Fruit fly (Drosophila melanogaster) whole organism, prepupa: ENCODE results near the gene CG12206.

ENCODE experiments used
- CG3919 ChIP-seq: fragments of 200-800 bp; sonication (Bioruptor generic); optimal IDR thresholded peaks from 3 replicates; lab custom pipeline; 2016; ENCODE audit warnings: missing biosample characterization, missing genetic modification characterization
- CG6163 ChIP-seq: fragments of 200-800 bp; sonication (Bioruptor generic); IDR thresholded peaks from 3 replicates; pipeline ENCODE4 v1.3.6; 2022; ENCODE audit warnings: missing biosample characterization, missing genetic modification characterization
- CG6808 ChIP-seq: fragments of 200-800 bp; sonication (Bioruptor generic); optimal IDR thresholded peaks from 3 replicates; lab custom pipeline; 2017; ENCODE audit warnings: missing biosample characterization, missing genetic modification characterization, mild to moderate bottlenecking, moderate library complexity, missing genetic modification reagents
- CG8632 ChIP-seq: fragments of 200-800 bp; sonication (Bioruptor generic); optimal IDR thresholded peaks from 3 replicates; lab custom pipeline; 2016; ENCODE audit warnings: missing biosample characterization, missing genetic modification characterization
- Eip78C ChIP-seq: fragments of 200-800 bp; sonication (Bioruptor generic); peaks from one replicate; lab custom pipeline; 2016; ENCODE audit warnings: missing biosample characterization, missing genetic modification characterization
- Lpt ChIP-seq: fragments of 200-800 bp; sonication (Bioruptor generic); optimal IDR thresholded peaks from 3 replicates; lab custom pipeline; 2016; ENCODE audit warnings: missing biosample characterization, missing genetic modification characterization
- Met ChIP-seq: fragments of 200-800 bp; sonication (Bioruptor generic); optimal IDR thresholded peaks from 3 replicates; lab custom pipeline; 2016; ENCODE audit warnings: missing biosample characterization, missing genetic modification characterization
- Sox15 ChIP-seq: fragments of 200-800 bp; sonication (Bioruptor generic); optimal IDR thresholded peaks from 3 replicates; lab custom pipeline; 2016; ENCODE audit warnings: missing biosample characterization, missing genetic modification characterization
- esn ChIP-seq: fragments of 200-800 bp; sonication (Bioruptor generic); optimal IDR thresholded peaks from 2 replicates; lab custom pipeline; 2016; ENCODE audit warnings: missing biosample characterization, mild to moderate bottlenecking, missing genetic modification characterization, moderate library complexity
- salr ChIP-seq, 2 experiments: fragments of 200-800 bp; sonication (Bioruptor generic); optimal IDR thresholded peaks; 3 replicates each; lab custom pipeline; 2016 to 2018; ENCODE audit warnings: missing biosample characterization in 2 of 2, missing genetic modification characterization in 2 of 2, mild to moderate bottlenecking in 1 of 2
- ss ChIP-seq, 2 experiments: fragments of 200-800 bp; sonication (Bioruptor generic); optimal IDR thresholded peaks; 2 replicates in 1 of 2; 3 replicates in 1 of 2; lab custom pipeline; 2017 to 2018; ENCODE audit warnings: mild to moderate bottlenecking in 2 of 2, missing biosample characterization in 2 of 2, missing genetic modification characterization in 2 of 2, moderate library complexity in 1 of 2
- svp ChIP-seq: fragments of 200-800 bp; sonication (Bioruptor generic); peaks from one replicate; lab custom pipeline; 2016; ENCODE audit warnings: missing biosample characterization, missing genetic modification characterization

DNA sequence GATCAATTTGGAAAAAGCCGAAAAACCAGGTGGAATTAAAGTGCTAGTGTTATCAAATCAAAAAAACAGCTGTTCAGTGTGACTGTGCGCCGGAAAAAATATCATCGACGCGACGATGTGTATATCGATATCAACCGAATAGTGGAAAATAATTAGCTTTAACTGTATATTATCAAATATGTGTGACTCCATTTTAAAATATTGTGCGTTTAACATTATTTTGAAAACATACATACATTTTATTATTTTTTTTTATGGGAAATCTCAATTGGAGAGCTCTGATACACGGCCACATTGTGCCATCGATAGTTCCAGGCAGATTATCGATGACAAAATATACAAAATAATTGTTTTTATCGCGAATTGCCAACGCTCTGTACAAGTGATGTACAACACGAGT, 11.0 kb upstream of the CG12206 start, which contains the start of the genes CG14270 and CG10803:
- TF ChIP-seq salr (GFP tag; optimal IDR thresholded peaks at IDR 0.05; lab: Kevin White, UChicago) (no peak), svp (GFP tag; lab: Kevin White, UChicago) (peak; percentile 78), ss (GFP tag; optimal IDR thresholded peaks at IDR 0.05; lab: Kevin White, UChicago) (no peak), CG3919 (GFP tag; lab: Kevin White, UChicago) (no peak), Met (GFP tag; lab: Kevin White, UChicago) (no peak), CG8632 (GFP tag; lab: Kevin White, UChicago) (no peak), CG6808 (GFP tag; lab: Kevin White, UChicago) (no peak), Lpt (no peak), Sox15 (no peak), Eip78C (GFP tag; lab: Kevin White, UChicago) (peak; percentile 32), CG6163 (GFP tag; lab: Robert Waterston, UW) (no peak), esn (GFP tag; lab: Kevin White, UChicago) (peak; percentile 40)
